Fruit fly (Drosophila melanogaster) whole organism, prepupa: ENCODE results near the gene CG17272.

Source experiments
- CG10631 ChIP-seq: fragments of 200-800 bp; sonication (Bioruptor generic); optimal IDR thresholded peaks from 2 replicates; lab custom pipeline; 2016; ENCODE audit warnings: missing biosample characterization, missing genetic modification characterization
- CG10669 ChIP-seq: fragments of 200-800 bp; sonication (Bioruptor generic); optimal IDR thresholded peaks from 3 replicates; lab custom pipeline; 2018; ENCODE audit warnings: missing biosample characterization, mild to moderate bottlenecking, missing genetic modification characterization, moderate library complexity
- CG11294 ChIP-seq: fragments of 200-800 bp; sonication (Bioruptor generic); IDR thresholded peaks from 2 replicates; pipeline ENCODE4 v1.3.6; 2022; ENCODE audit warnings: missing biosample characterization, missing genetic modification characterization
- CG11762 ChIP-seq: fragments of 200-800 bp; sonication (Bioruptor generic); optimal IDR thresholded peaks from 3 replicates; lab custom pipeline; 2016; ENCODE audit warnings: missing biosample characterization, missing genetic modification characterization; ENCODE audit not compliant: insufficient read depth
- CG11902 ChIP-seq: fragments of 200-800 bp; sonication (Bioruptor generic); optimal IDR thresholded peaks from 3 replicates; lab custom pipeline; 2016; ENCODE audit warnings: missing biosample characterization, missing genetic modification characterization
- CG15336 ChIP-seq: fragments of 200-800 bp; sonication (Bioruptor generic); IDR thresholded peaks from 2 replicates; pipeline ENCODE4 v1.3.6; 2022; ENCODE audit warnings: missing biosample characterization, missing genetic modification characterization
- CG1621 ChIP-seq: fragments of 200-800 bp; sonication (Bioruptor generic); optimal IDR thresholded peaks from 3 replicates; lab custom pipeline; 2018; ENCODE audit warnings: missing biosample characterization, mild to moderate bottlenecking, missing genetic modification characterization
- CG16779 ChIP-seq: fragments of 200-800 bp; sonication (Bioruptor generic); optimal IDR thresholded peaks from 3 replicates; lab custom pipeline; 2017; ENCODE audit warnings: missing biosample characterization, mild to moderate bottlenecking, missing genetic modification characterization
- CG31627 ChIP-seq: fragments of 200-800 bp; sonication (Bioruptor generic); optimal IDR thresholded peaks from 3 replicates; lab custom pipeline; 2016; ENCODE audit warnings: missing biosample characterization, missing genetic modification characterization
- CG32006 ChIP-seq: fragments of 200-800 bp; sonication (Bioruptor generic); optimal IDR thresholded peaks from 3 replicates; lab custom pipeline; 2017; ENCODE audit warnings: missing biosample characterization, mild to moderate bottlenecking, missing genetic modification characterization
- CG4318 ChIP-seq: fragments of 200-800 bp; sonication (Bioruptor generic); optimal IDR thresholded peaks from 3 replicates; lab custom pipeline; 2017; ENCODE audit warnings: missing biosample characterization, mild to moderate bottlenecking, missing genetic modification characterization
- CG6163 ChIP-seq: fragments of 200-800 bp; sonication (Bioruptor generic); IDR thresholded peaks from 3 replicates; pipeline ENCODE4 v1.3.6; 2022; ENCODE audit warnings: missing biosample characterization, missing genetic modification characterization
- CG6276 ChIP-seq: fragments of 200-800 bp; sonication (Bioruptor generic); optimal IDR thresholded peaks from 2 replicates; lab custom pipeline; 2017; ENCODE audit warnings: missing biosample characterization, mild to moderate bottlenecking, missing genetic modification characterization
- CG6792 ChIP-seq: fragments of 200-800 bp; sonication (Bioruptor generic); optimal IDR thresholded peaks from 3 replicates; lab custom pipeline; 2016; ENCODE audit warnings: missing biosample characterization, missing genetic modification characterization
- CG6808 ChIP-seq: fragments of 200-800 bp; sonication (Bioruptor generic); optimal IDR thresholded peaks from 3 replicates; lab custom pipeline; 2017; ENCODE audit warnings: missing biosample characterization, missing genetic modification characterization, mild to moderate bottlenecking, moderate library complexity, missing genetic modification reagents
- CG6854 ChIP-seq: fragments of 200-800 bp; sonication (Bioruptor generic); optimal IDR thresholded peaks from 2 replicates; lab custom pipeline; 2017; ENCODE audit warnings: missing biosample characterization, mild to moderate bottlenecking, missing genetic modification characterization
- CG7368 ChIP-seq: fragments of 200-800 bp; sonication (Bioruptor generic); optimal IDR thresholded peaks from 3 replicates; lab custom pipeline; 2016; ENCODE audit warnings: missing biosample characterization, missing genetic modification characterization
- CG8119 ChIP-seq: fragments of 200-800 bp; sonication (Bioruptor generic); IDR thresholded peaks from 3 replicates; pipeline ENCODE4 v1.3.6; 2022; ENCODE audit warnings: missing biosample characterization, missing genetic modification characterization
- CG8632 ChIP-seq: fragments of 200-800 bp; sonication (Bioruptor generic); optimal IDR thresholded peaks from 3 replicates; lab custom pipeline; 2016; ENCODE audit warnings: missing biosample characterization, missing genetic modification characterization
- Eip75B ChIP-seq: fragments of 200-800 bp; sonication (Bioruptor generic); optimal IDR thresholded peaks from 3 replicates; lab custom pipeline; 2016; ENCODE audit warnings: missing biosample characterization, missing genetic modification characterization
- Eip93F ChIP-seq: fragments of 200-800 bp; sonication (Bioruptor generic); optimal IDR thresholded peaks from 2 replicates; lab custom pipeline; 2016; ENCODE audit warnings: missing biosample characterization, mild to moderate bottlenecking, missing genetic modification characterization
- Ets21C ChIP-seq: fragments of 200-800 bp; sonication (Bioruptor generic); optimal IDR thresholded peaks from 3 replicates; lab custom pipeline; 2016; ENCODE audit warnings: missing biosample characterization, missing genetic modification characterization
- Ets96B ChIP-seq: fragments of 200-800 bp; optimal IDR thresholded peaks from 2 replicates; lab custom pipeline; 2019; ENCODE audit warnings: missing biosample characterization, mild to moderate bottlenecking, missing genetic modification characterization, moderate library complexity
- Gug ChIP-seq: fragments of 200-800 bp; sonication (Bioruptor generic); IDR thresholded peaks from 2 replicates; pipeline ENCODE4 v1.3.6; 2022; ENCODE audit warnings: missing biosample characterization, missing genetic modification characterization
- Hr38 ChIP-seq: sonication (Bioruptor generic); optimal IDR thresholded peaks from 2 replicates; lab custom pipeline; 2016; ENCODE audit warnings: missing biosample characterization, missing genetic modification characterization
- Hr39 ChIP-seq: fragments of 200-800 bp; sonication (Bioruptor generic); optimal IDR thresholded peaks from 2 replicates; lab custom pipeline; 2016; ENCODE audit warnings: missing biosample characterization, missing genetic modification characterization
- Lpt ChIP-seq: fragments of 200-800 bp; sonication (Bioruptor generic); optimal IDR thresholded peaks from 3 replicates; lab custom pipeline; 2016; ENCODE audit warnings: missing biosample characterization, missing genetic modification characterization
- Met ChIP-seq: fragments of 200-800 bp; sonication (Bioruptor generic); optimal IDR thresholded peaks from 3 replicates; lab custom pipeline; 2016; ENCODE audit warnings: missing biosample characterization, missing genetic modification characterization
- OdsH ChIP-seq: fragments of 200-800 bp; sonication (Bioruptor generic); optimal IDR thresholded peaks from 3 replicates; lab custom pipeline; 2016; ENCODE audit warnings: missing biosample characterization, missing genetic modification characterization
- Sox102F ChIP-seq: fragments of 200-800 bp; sonication (Bioruptor generic); optimal IDR thresholded peaks from 2 replicates; lab custom pipeline; 2016; ENCODE audit warnings: missing biosample characterization, mild to moderate bottlenecking, missing genetic modification characterization
- Sox14 ChIP-seq: fragments of 200-800 bp; sonication (Bioruptor generic); optimal IDR thresholded peaks from 3 replicates; lab custom pipeline; 2016; ENCODE audit warnings: missing biosample characterization, missing genetic modification characterization
- achi ChIP-seq: fragments of 200-800 bp; sonication (Bioruptor generic); optimal IDR thresholded peaks from 3 replicates; lab custom pipeline; 2016; ENCODE audit warnings: missing biosample characterization, missing genetic modification characterization
- eg ChIP-seq: fragments of 200-800 bp; sonication (Bioruptor generic); IDR thresholded peaks from 3 replicates; pipeline ENCODE4 v1.3.6; 2022; ENCODE audit warnings: missing biosample characterization, missing genetic modification characterization
- esn ChIP-seq: fragments of 200-800 bp; sonication (Bioruptor generic); optimal IDR thresholded peaks from 2 replicates; lab custom pipeline; 2016; ENCODE audit warnings: missing biosample characterization, mild to moderate bottlenecking, missing genetic modification characterization, moderate library complexity
- lz ChIP-seq: fragments of 200-800 bp; sonication (Bioruptor generic); optimal IDR thresholded peaks from 3 replicates; lab custom pipeline; 2016; ENCODE audit warnings: missing biosample characterization, missing genetic modification characterization
- net ChIP-seq: fragments of 200-800 bp; sonication (Bioruptor generic); optimal IDR thresholded peaks from 3 replicates; lab custom pipeline; 2016; ENCODE audit warnings: missing biosample characterization, missing genetic modification characterization
- pdm3 ChIP-seq: fragments of 200-800 bp; sonication (Bioruptor generic); optimal IDR thresholded peaks from 3 replicates; lab custom pipeline; 2016; ENCODE audit warnings: missing biosample characterization, missing genetic modification characterization
- spab ChIP-seq: fragments of 200-800 bp; sonication (Bioruptor generic); optimal IDR thresholded peaks from 2 replicates; lab custom pipeline; 2017; ENCODE audit warnings: missing biosample characterization, mild to moderate bottlenecking, missing genetic modification characterization, missing genetic modification reagents
- ss ChIP-seq, 2 experiments: fragments of 200-800 bp; sonication (Bioruptor generic); optimal IDR thresholded peaks; 2 replicates in 1 of 2; 3 replicates in 1 of 2; lab custom pipeline; 2017 to 2018; ENCODE audit warnings: mild to moderate bottlenecking in 2 of 2, missing biosample characterization in 2 of 2, missing genetic modification characterization in 2 of 2, moderate library complexity in 1 of 2
- svp ChIP-seq: fragments of 200-800 bp; sonication (Bioruptor generic); peaks from one replicate; lab custom pipeline; 2016; ENCODE audit warnings: missing biosample characterization, missing genetic modification characterization
- vri ChIP-seq: fragments of 200-800 bp; sonication (Bioruptor generic); optimal IDR thresholded peaks from 3 replicates; lab custom pipeline; 2016; ENCODE audit warnings: missing biosample characterization, mild to moderate bottlenecking, missing genetic modification characterization

CG17272 gene

DNA sequence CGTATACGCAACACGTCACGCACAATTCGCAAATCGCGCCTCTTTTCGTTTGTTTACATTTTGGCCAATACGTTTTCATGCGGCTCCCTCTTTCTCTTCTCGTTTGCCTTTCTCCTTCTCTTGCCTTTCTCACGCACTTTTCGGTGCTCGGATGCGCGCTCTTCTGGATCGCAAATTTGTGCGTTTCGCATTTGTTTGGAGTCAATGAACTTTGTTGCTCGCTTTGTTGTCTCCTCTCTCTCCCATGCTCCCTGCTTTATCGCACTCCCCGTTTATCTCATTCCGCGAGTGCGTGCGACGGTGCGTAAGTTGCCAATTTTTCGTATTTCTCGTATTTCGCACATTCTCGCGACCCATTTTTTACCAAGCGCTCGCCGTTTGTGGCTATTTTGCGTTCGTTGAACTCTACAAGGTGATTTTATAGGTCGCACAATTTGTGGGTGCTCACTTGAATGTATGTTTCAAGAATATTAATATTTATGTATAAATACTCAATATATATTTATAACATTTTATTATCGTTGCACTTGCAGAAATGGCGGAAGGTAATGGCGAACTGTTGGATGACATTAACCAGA lies 32.7 kb downstream of the CG17272 start:
- no peak for TF ChIP-seq eg (GFP tag; lab: Robert Waterston, UW)
- peak; percentile 57 for TF ChIP-seq svp
- 0 out of 3 replicates have a peak, but pooled peaks have one; percentile 29 for TF ChIP-seq CG6163
- TF ChIP-seq, all 60 proteins: peak for 2

DNA sequence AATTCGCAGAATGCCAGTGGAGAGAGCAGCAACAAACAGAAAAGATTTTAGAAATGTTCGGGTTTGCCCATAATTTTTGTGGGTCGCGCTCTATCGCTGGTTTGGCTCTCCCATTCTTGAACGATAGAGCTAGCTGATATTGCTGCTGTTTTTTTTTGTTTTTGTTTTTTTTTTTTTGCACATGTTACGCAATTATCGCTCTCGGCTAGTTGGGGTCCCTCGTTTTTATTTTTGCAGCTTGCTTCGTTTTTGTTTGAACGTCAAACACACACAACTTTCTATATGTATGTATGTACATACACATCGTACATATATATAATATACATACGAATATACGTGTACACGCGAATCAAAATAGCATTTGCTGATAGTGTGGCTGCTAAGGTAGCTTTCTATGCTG lies 33.6 kb downstream of the CG17272 start:
- TF ChIP-seq CG11762 (GFP tag; lab: Kevin White, UChicago): no peak
- TF ChIP-seq CG8632: no peak
- no peak for TF ChIP-seq ss (GFP tag; optimal IDR thresholded peaks at IDR 0.05; lab: Kevin White, UChicago)
- TF ChIP-seq Met (GFP tag; lab: Kevin White, UChicago): no peak
- TF ChIP-seq CG6276 (GFP tag; lab: Kevin White, UChicago): peak; percentile 53
- no peak for TF ChIP-seq CG4318 (GFP tag; lab: Kevin White, UChicago)
- no peak for TF ChIP-seq CG16779 (tag; lab: Kevin White, UChicago)
- TF ChIP-seq CG15336 (GFP tag; lab: Robert Waterston, UW): peak; percentile 77
- TF ChIP-seq vri: peak; percentile 45
- no peak for TF ChIP-seq spab (GFP tag; lab: Kevin White, UChicago)
- TF ChIP-seq CG6163: peak; percentile 43; the same call in 1 of the 3 replicates
- no peak for TF ChIP-seq CG6854 (GFP tag; lab: Kevin White, UChicago)
- no peak for TF ChIP-seq CG1621 (tag; lab: Kevin White, UChicago)
- TF ChIP-seq svp: peak; percentile 36
- TF ChIP-seq CG8119 (GFP tag; lab: Robert Waterston, UW): peak; percentile 62; the same call in 1 of the 3 replicates
- no peak for TF ChIP-seq Eip75B (GFP tag; lab: Kevin White, UChicago)
- TF ChIP-seq Lpt (GFP tag; lab: Kevin White, UChicago): peak; percentile 44
- no peak for TF ChIP-seq CG11294 (GFP tag; lab: Robert Waterston, UW)
- no peak for TF ChIP-seq CG10631 (GFP tag; lab: Kevin White, UChicago)
- TF ChIP-seq Ets96B (tag; lab: Kevin White, UChicago): no peak
- TF ChIP-seq Gug (GFP tag; lab: Robert Waterston, UW): no peak
- no peak for TF ChIP-seq Sox102F
- no peak for TF ChIP-seq net (GFP tag; lab: Kevin White, UChicago)

DNA sequence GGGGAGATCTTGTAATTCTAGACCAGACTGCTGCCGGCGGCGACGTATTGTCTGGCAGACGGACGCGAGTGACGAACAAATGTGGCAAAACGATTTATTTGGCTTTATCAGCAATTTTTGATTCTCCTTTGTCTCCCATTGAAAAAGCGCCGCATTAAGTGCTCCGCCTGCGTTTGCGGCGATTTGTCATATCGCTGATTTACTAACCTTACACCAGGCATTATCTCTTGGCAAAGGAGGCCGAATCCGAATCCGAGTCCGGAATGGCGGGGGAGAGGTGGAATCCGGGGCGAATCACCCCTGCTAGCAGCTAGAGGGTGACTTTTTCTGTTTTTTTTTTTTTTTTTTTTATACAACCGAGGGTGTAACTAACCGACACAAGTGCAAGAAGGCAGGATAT lies 35.5 kb downstream of the CG17272 start:
- TF ChIP-seq Sox14 (GFP tag; lab: Kevin White, UChicago) (peak; percentile 53), pdm3 (no peak), lz (GFP tag; lab: Kevin White, UChicago) (no peak), CG8119 (GFP tag; lab: Robert Waterston, UW) (0 out of 3 replicates have a peak, but pooled peaks have one; percentile 21), Eip93F (GFP tag; lab: Kevin White, UChicago) (peak; percentile 29), Ets21C (GFP tag; lab: Kevin White, UChicago) (no peak), svp (peak; percentile 98)

DNA sequence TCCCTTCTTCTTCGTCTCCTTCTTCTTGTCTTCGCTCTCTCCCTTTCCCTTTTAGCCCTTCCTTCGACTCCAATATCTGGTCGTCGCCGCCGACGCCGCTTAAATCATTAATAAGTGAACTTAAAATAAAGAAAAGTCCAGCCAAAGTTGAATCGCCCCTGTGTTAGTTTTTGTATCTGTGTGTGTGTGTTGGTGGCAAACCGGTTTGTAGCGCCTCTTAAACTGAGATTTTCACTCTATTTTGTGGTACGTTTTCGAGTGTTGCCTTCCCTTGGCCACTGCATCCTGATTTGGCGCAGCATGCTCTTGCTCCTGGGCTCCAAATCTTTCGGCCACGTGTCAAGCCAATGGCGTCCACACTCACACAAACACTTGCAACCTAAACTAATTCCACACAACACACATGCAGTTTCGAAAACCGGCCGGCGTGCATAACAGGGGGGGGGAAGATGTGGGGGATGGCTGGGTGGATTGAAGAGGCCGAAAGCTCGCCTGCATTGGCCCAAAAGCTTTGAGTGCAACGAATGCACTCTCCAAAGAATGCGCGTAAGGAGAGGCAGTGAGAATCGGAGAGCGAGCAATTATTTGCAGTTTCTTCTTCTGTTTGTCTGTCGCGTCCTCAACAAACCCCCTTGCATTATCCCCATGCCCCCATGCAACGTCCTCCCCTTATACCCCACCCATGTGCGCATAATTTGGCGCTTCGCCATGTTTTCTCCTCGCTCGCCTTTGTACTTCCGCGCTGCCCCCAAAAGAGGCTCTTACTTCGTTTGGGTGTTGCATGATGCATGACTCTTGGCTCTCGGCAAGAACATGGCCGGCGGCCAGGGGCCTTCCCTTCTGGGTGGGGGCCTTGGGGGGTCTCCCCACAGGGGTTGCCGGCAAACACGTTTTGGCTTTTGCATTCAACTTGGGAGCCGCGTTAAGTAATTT lies 39.3 kb downstream of the CG17272 start:
- TF ChIP-seq CG31627 (GFP tag; lab: Kevin White, UChicago) (no peak), CG4318 (GFP tag; lab: Kevin White, UChicago) (no peak), CG7368 (GFP tag; lab: Kevin White, UChicago) (peak; percentile 40), CG11902 (GFP tag; lab: Kevin White, UChicago) (no peak), CG32006 (GFP tag; lab: Kevin White, UChicago) (peak; percentile 25), Met (GFP tag; lab: Kevin White, UChicago) (peak; percentile 26), esn (GFP tag; lab: Kevin White, UChicago) (no peak), CG10669 (GFP tag; lab: Kevin White, UChicago) (no peak), Hr38 (GFP tag; lab: Kevin White, UChicago) (no peak), Hr39 (no peak), CG15336 (GFP tag; lab: Robert Waterston, UW) (peak; percentile 73; the same call in 1 of the 2 replicates), Sox14 (GFP tag; lab: Kevin White, UChicago) (no peak), CG16779 (tag; lab: Kevin White, UChicago) (peak; percentile 60), CG6792 (GFP tag; lab: Kevin White, UChicago) (no peak), achi (GFP tag; lab: Kevin White, UChicago) (peak; percentile 44), Ets21C (GFP tag; lab: Kevin White, UChicago) (no peak), CG6808 (GFP tag; lab: Kevin White, UChicago) (peak; percentile 14), OdsH (GFP tag; lab: Kevin White, UChicago) (no peak), svp (peak; percentile 50), CG6854 (GFP tag; lab: Kevin White, UChicago) (peak; percentile 47), Sox102F (no peak), Lpt (GFP tag; lab: Kevin White, UChicago) (peak; percentile 70), vri (peak; percentile 58), CG8632 (peak; percentile 19), net (GFP tag; lab: Kevin White, UChicago) (peak; percentile 27), eg (GFP tag; lab: Robert Waterston, UW) (peak; percentile 75; the same call in 2 of the 3 replicates)
